Fruit fly (Drosophila melanogaster) whole organism, embryonic: Measurements from ENCODE around the gene pico.
A peak's percentile ranks its signal among the peaks of the same experiment; 100 is the strongest.

Source experiments
- ATbp ChIP-seq: fragments of 200-800 bp; sonication (Bioruptor generic); optimal IDR thresholded peaks from 2 replicates; lab custom pipeline; 2017; ENCODE audit warnings: missing biosample characterization, mild to moderate bottlenecking, missing genetic modification characterization, missing genetic modification reagents
- Awh ChIP-seq: fragments of 200-800 bp; sonication (Bioruptor generic); IDR thresholded peaks from 2 replicates; pipeline ENCODE4, ENCODE4 v1.3.6; 2022; ENCODE audit warnings: missing biosample characterization, missing genetic modification characterization
- Bgb ChIP-seq: fragments of 200-800 bp; sonication (Bioruptor generic); IDR thresholded peaks from 2 replicates; pipeline ENCODE4 v1.3.6; 2022; ENCODE audit warnings: missing biosample characterization, missing genetic modification characterization; ENCODE audit not compliant: partially characterized antibody
- CG10979 ChIP-seq: fragments of 200-800 bp; sonication (Bioruptor generic); optimal IDR thresholded peaks from 2 replicates; lab custom pipeline; 2018; ENCODE audit warnings: missing biosample characterization, mild to moderate bottlenecking, missing genetic modification characterization, moderate library complexity
- CG11504 ChIP-seq: fragments of 200-800 bp; sonication (Bioruptor generic); optimal IDR thresholded peaks from 3 replicates; lab custom pipeline; 2019; ENCODE audit warnings: missing biosample characterization, mild to moderate bottlenecking, missing genetic modification characterization, moderate library complexity
- CG11696 ChIP-seq: fragments of 200-800 bp; sonication (Bioruptor generic); IDR thresholded peaks from 2 replicates; pipeline ENCODE4 v1.3.6; 2022; ENCODE audit warnings: missing biosample characterization, missing genetic modification characterization
- CG12155 ChIP-seq: fragments of 200-800 bp; sonication (Bioruptor generic); optimal IDR thresholded peaks from 3 replicates; lab custom pipeline; 2016; ENCODE audit warnings: missing biosample characterization, missing genetic modification characterization
- CG12769 ChIP-seq: fragments of 200-800 bp; sonication (Bioruptor generic); optimal IDR thresholded peaks from 2 replicates; lab custom pipeline; 2019; ENCODE audit warnings: missing biosample characterization, mild to moderate bottlenecking, missing genetic modification characterization, moderate library complexity
- CG2202 ChIP-seq: fragments of 200-800 bp; sonication (Bioruptor generic); optimal IDR thresholded peaks from 2 replicates; lab custom pipeline; 2018; ENCODE audit warnings: missing biosample characterization, mild to moderate bottlenecking, missing genetic modification characterization
- CG42726 ChIP-seq: fragments of 200-800 bp; sonication (Bioruptor generic); IDR thresholded peaks from 2 replicates; pipeline ENCODE4 v1.3.6; 2022; ENCODE audit warnings: missing biosample characterization, missing genetic modification characterization; ENCODE audit not compliant: partially characterized antibody
- CG43689 ChIP-seq: fragments of 200-800 bp; sonication (Bioruptor generic); IDR thresholded peaks from 2 replicates; pipeline ENCODE4 v1.3.6; 2022; ENCODE audit warnings: missing biosample characterization, missing genetic modification characterization
- CG6791 ChIP-seq: fragments of 200-800 bp; sonication (Bioruptor generic); IDR thresholded peaks from 3 replicates; pipeline ENCODE4 v1.3.6; 2022; ENCODE audit warnings: missing biosample characterization, missing genetic modification characterization; ENCODE audit not compliant: partially characterized antibody
- CG7372 ChIP-seq: fragments of 200-800 bp; sonication (Bioruptor generic); IDR thresholded peaks from 2 replicates; pipeline ENCODE4 v1.3.6; 2022; ENCODE audit warnings: missing biosample characterization, missing genetic modification characterization
- CHES-1-like ChIP-seq: fragments of 200-800 bp; sonication (Bioruptor generic); optimal IDR thresholded peaks from 2 replicates; lab custom pipeline; 2016; ENCODE audit warnings: missing biosample characterization, missing genetic modification characterization
- CTCF ChIP-seq: fragments of 200-800 bp; sonication (Bioruptor generic); optimal IDR thresholded peaks from 2 replicates; lab custom pipeline; 2017; ENCODE audit warnings: missing biosample characterization, mild to moderate bottlenecking, missing genetic modification characterization, moderate library complexity
- ERR ChIP-seq: fragments of 200-800 bp; sonication (Bioruptor generic); optimal IDR thresholded peaks from 2 replicates; lab custom pipeline; 2016; ENCODE audit warnings: missing biosample characterization, missing genetic modification characterization
- Eip74EF ChIP-seq, 2 experiments: fragments of 200-800 bp in 1 of 2; fragments of >200 bp in 1 of 2; sonication (Bioruptor generic) in 1 of 2; optimal IDR thresholded peaks; 2 replicates each; lab custom pipeline; 2017 to 2019; ENCODE audit warnings: missing biosample characterization in 2 of 2, missing genetic modification characterization in 2 of 2, mild to moderate bottlenecking in 1 of 2, moderate library complexity in 1 of 2
- Fer2 ChIP-seq: fragments of 200-800 bp; sonication (Bioruptor generic); optimal IDR thresholded peaks from 2 replicates; lab custom pipeline; 2018; ENCODE audit warnings: missing biosample characterization, mild to moderate bottlenecking, missing genetic modification characterization, moderate library complexity
- Hand ChIP-seq: fragments of 200-800 bp; sonication (Bioruptor generic); optimal IDR thresholded peaks from 2 replicates; lab custom pipeline; 2017; ENCODE audit warnings: mild to moderate bottlenecking, missing biosample characterization, missing genetic modification reagents, missing genetic modification characterization
- Med ChIP-seq: fragments of 200-800 bp; sonication (Bioruptor generic); peaks from one replicate; lab custom pipeline; 2016; ENCODE audit warnings: missing biosample characterization, missing genetic modification characterization, mild to moderate bottlenecking, inconsistent platforms, moderate library complexity
- Poxn ChIP-seq: fragments of 200-800 bp; sonication (Bioruptor generic); IDR thresholded peaks from 2 replicates; pipeline ENCODE4 v1.3.6; 2022; ENCODE audit warnings: missing biosample characterization, missing genetic modification characterization
- Ptx1 ChIP-seq: fragments of 200-800 bp; sonication (Bioruptor generic); IDR thresholded peaks from 2 replicates; pipeline ENCODE4 v1.3.6; 2022; ENCODE audit warnings: missing biosample characterization, missing genetic modification characterization
- Sry-β ChIP-seq: fragments of 200-800 bp; sonication (Bioruptor generic); optimal IDR thresholded peaks from 2 replicates; lab custom pipeline; 2018; ENCODE audit warnings: missing biosample characterization, mild to moderate bottlenecking, missing genetic modification characterization, moderate library complexity
- ase ChIP-seq: fragments of 200-800 bp; sonication (Bioruptor generic); IDR thresholded peaks from 3 replicates; pipeline ENCODE4 v1.3.6; 2022; ENCODE audit warnings: missing biosample characterization, missing genetic modification characterization
- cg ChIP-seq: fragments of 200-800 bp; sonication (Bioruptor generic); optimal IDR thresholded peaks from 3 replicates; lab custom pipeline; 2019; ENCODE audit warnings: missing biosample characterization, mild to moderate bottlenecking, missing genetic modification characterization, moderate library complexity
- chinmo ChIP-seq: fragments of 200-800 bp; sonication (Bioruptor generic); IDR thresholded peaks from 4 replicates; pipeline ENCODE4 v1.3.6; 2022; ENCODE audit warnings: missing biosample characterization, missing genetic modification characterization; ENCODE audit not compliant: partially characterized antibody
- cwo ChIP-seq: fragments of 200-800 bp; sonication (Bioruptor generic); optimal IDR thresholded peaks from 3 replicates; lab custom pipeline; 2017; ENCODE audit warnings: missing biosample characterization, missing genetic modification characterization, mild to moderate bottlenecking, moderate library complexity, missing genetic modification reagents
- hkb ChIP-seq, 2 experiments: fragments of 200-800 bp in 1 of 2; fragments of >200 bp in 1 of 2; sonication (Bioruptor generic) in 1 of 2; IDR thresholded peaks in 1 of 2; optimal IDR thresholded peaks in 1 of 2; 2 replicates each; pipeline versions ENCODE4 v1.3.6 to Lab custom; 2017 to 2022; ENCODE audit warnings: missing biosample characterization in 1 of 2, missing genetic modification characterization in 1 of 2
- hth ChIP-seq: fragments of >200 bp; optimal IDR thresholded peaks from 2 replicates; lab custom pipeline; 2017; ENCODE audit warnings: inconsistent platforms
- ind ChIP-seq: fragments of 200-800 bp; sonication (Bioruptor generic); optimal IDR thresholded peaks from 3 replicates; lab custom pipeline; 2016; ENCODE audit warnings: missing biosample characterization, missing genetic modification characterization
- kah ChIP-seq: fragments of 200-800 bp; sonication (Bioruptor generic); optimal IDR thresholded peaks from 2 replicates; lab custom pipeline; 2018; ENCODE audit warnings: missing biosample characterization, mild to moderate bottlenecking, missing genetic modification characterization
- pho ChIP-seq: fragments of 200-800 bp; sonication (Bioruptor generic); optimal IDR thresholded peaks from 2 replicates; lab custom pipeline; 2016; ENCODE audit warnings: missing biosample characterization, missing genetic modification characterization
- sd ChIP-seq: fragments of 200-800 bp; sonication (Bioruptor generic); optimal IDR thresholded peaks from 3 replicates; lab custom pipeline; 2018; ENCODE audit warnings: missing biosample characterization, mild to moderate bottlenecking, missing genetic modification characterization, moderate library complexity
- sr ChIP-seq: fragments of 200-800 bp; sonication (Bioruptor generic); IDR thresholded peaks from 3 replicates; pipeline ENCODE4 v1.3.6; 2022; ENCODE audit warnings: missing biosample characterization, missing genetic modification characterization
- tin ChIP-seq: fragments of 200-800 bp; sonication (Bioruptor generic); optimal IDR thresholded peaks from 3 replicates; lab custom pipeline; 2016; ENCODE audit warnings: missing biosample characterization, missing genetic modification characterization
- tll ChIP-seq, 2 experiments: fragments of 200-800 bp in 1 of 2; fragments of >200 bp in 1 of 2; sonication (Bioruptor generic) in 1 of 2; optimal IDR thresholded peaks; 2 replicates each; lab custom pipeline; 2017 to 2019; ENCODE audit warnings: missing biosample characterization in 2 of 2, missing genetic modification characterization in 2 of 2, mild to moderate bottlenecking in 1 of 2, moderate library complexity in 1 of 2
- trem ChIP-seq: fragments of 200-800 bp; optimal IDR thresholded peaks from 3 replicates; lab custom pipeline; 2019; ENCODE audit warnings: missing biosample characterization, mild to moderate bottlenecking, missing genetic modification characterization, moderate library complexity
- unc-4 ChIP-seq: fragments of 200-800 bp; sonication (Bioruptor generic); IDR thresholded peaks from 2 replicates; pipeline ENCODE4 v1.3.6; 2022; ENCODE audit warnings: missing biosample characterization, missing genetic modification characterization; ENCODE audit not compliant: partially characterized antibody
- vvl ChIP-seq: fragments of 200-800 bp; sonication (Bioruptor generic); IDR thresholded peaks from 2 replicates; pipeline ENCODE4 v1.3.6; 2022; ENCODE audit warnings: missing biosample characterization, missing genetic modification characterization

pico gene

dm6 chrX:19897328-19897990 lies 45.6 kb upstream of the pico start (continued):
- TF ChIP-seq Hand (GFP tag; lab: Kevin White, UChicago) (no peak), tll (GFP tag; optimal IDR thresholded peaks at IDR 0.05; lab: Kevin White, UChicago) (peak in 1 of 2 experiments; percentile 56), Awh (GFP tag; lab: Robert Waterston, UW) (no peak), CG11504 (no peak), CTCF (GFP tag; lab: Kevin White, UChicago) (peak; percentile 87), CG12155 (GFP tag; lab: Kevin White, UChicago) (no peak), ERR (no peak), CG6791 (GFP tag; lab: Robert Waterston, UW) (no peak), cg (GFP tag; lab: Kevin White, UChicago) (peak; percentile 20), Sry-β (GFP tag; lab: Kevin White, UChicago) (peak; percentile 90), hkb (optimal IDR thresholded peaks at IDR 0.05; lab: Kevin White, UChicago) (no peak), hkb (GFP tag; IDR thresholded peaks at IDR 0.05; lab: Robert Waterston, UW) (no peak), tin (no peak), ind (GFP tag; lab: Kevin White, UChicago) (no peak), ase (GFP tag; lab: Robert Waterston, UW) (no peak), CHES-1-like (GFP tag; lab: Kevin White, UChicago) (peak; percentile 11), CG11696 (peak; percentile 77), pho (no peak), CG10979 (peak; percentile 18), Ptx1 (GFP tag; lab: Robert Waterston, UW) (no peak), CG2202 (tag; lab: Kevin White, UChicago) (no peak), hth (lab: Kevin White, UChicago) (no peak), kah (GFP tag; lab: Kevin White, UChicago) (no peak), Poxn (GFP tag; lab: Robert Waterston, UW) (no peak), CG7372 (GFP tag; lab: Robert Waterston, UW) (no peak), Med (GFP tag; lab: Kevin White, UChicago) (peak; percentile 3), cwo (GFP tag; lab: Kevin White, UChicago) (no peak)

DNA sequence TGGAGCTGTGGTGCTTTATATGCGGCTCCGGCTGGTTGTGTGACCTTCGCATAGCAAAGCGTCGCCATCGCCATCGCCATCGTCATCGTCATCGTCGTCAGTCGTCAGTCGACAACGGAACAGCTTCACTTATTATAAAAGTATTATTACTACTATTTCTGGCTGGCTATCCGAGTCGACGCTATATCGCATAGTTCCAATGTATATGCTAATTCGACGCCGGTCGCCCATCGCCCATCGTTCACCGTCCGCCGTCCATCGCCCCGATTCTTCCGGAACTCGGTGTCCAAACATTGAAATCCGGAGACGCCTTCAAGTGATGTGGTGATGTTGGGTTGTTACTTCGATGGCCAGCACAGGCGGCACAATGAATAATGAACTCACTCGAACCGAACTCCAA lies 40.2 kb upstream of the pico start:
- TF ChIP-seq Eip74EF (GFP tag; optimal IDR thresholded peaks at IDR 0.05; lab: Kevin White, UChicago) (peak in 1 of 2 experiments; percentile 51), ATbp (no peak), CG12769 (tag; lab: Kevin White, UChicago) (peak; percentile 67), vvl (GFP tag; lab: Robert Waterston, UW) (peak; percentile 38; the same call in 1 of the 2 replicates), Bgb (GFP tag; lab: Robert Waterston, UW) (no peak), sr (0 out of 3 replicates have a peak, but pooled peaks have one; percentile 21), Med (GFP tag; lab: Kevin White, UChicago) (peak; percentile 51), chinmo (GFP tag; lab: Robert Waterston, UW) (0 out of 4 replicates have a peak, but pooled peaks have one; percentile 50), unc-4 (GFP tag; lab: Robert Waterston, UW) (no peak), sd (tag; lab: Kevin White, UChicago) (peak; percentile 78), CG43689 (GFP tag; lab: Robert Waterston, UW) (no peak), trem (no peak), CG42726 (GFP tag; lab: Robert Waterston, UW) (no peak), Fer2 (no peak)
